Fruit fly (Drosophila melanogaster): ENCODE data around the gene CG14397.

- TF ChIP-seq chm (GFP tag; IDR thresholded peaks at IDR 0.05) (no peak), CG4282 (GFP tag; optimal IDR thresholded peaks at IDR 0.05) (no peak), CG32767 (GFP tag; IDR thresholded peaks at IDR 0.05) (no peak), hbn (GFP tag; IDR thresholded peaks at IDR 0.05; ENCODE audit: partially characterized antibody) (peak; percentile 79), CG6254 (GFP tag; optimal IDR thresholded peaks at IDR 0.05) (no peak), Side (GFP tag; optimal IDR thresholded peaks at IDR 0.05) (no peak), CG9932 (GFP tag; IDR thresholded peaks at IDR 0.05) (peak; percentile 82), CG9437 (GFP tag; optimal IDR thresholded peaks at IDR 0.05) (no peak), cad (GFP tag; optimal IDR thresholded peaks at IDR 0.05) (no peak), maf-S (GFP tag; optimal IDR thresholded peaks at IDR 0.05) (peak; percentile 50)
Observed at dm6 chr2L:21142972-21143385, 52.0 kb downstream of the CG14397 start, which contains the start of gene pths.

Measured in whole organism, embryonic.